Worm (Caenorhabditis elegans) whole organism, young adult: Measurements from ENCODE around the gene ndab-1.

ENCODE experiments used
- F33H1.4 ChIP-seq: fragments of 200-800 bp; sonication (Bioruptor generic); IDR thresholded peaks from 2 replicates; pipeline ENCODE4 v1.3.6; 2022; ENCODE audit warnings: missing genetic modification reagents, missing genetic modification characterization, missing compliant biosample characterization
- F37B4.10 ChIP-seq: fragments of 200-800 bp; sonication (Bioruptor generic); IDR thresholded peaks from 2 replicates; pipeline ENCODE4 v1.3.6; 2022; ENCODE audit warnings: missing genetic modification characterization, missing compliant biosample characterization
- F39B2.1 ChIP-seq: fragments of 200-800 bp; sonication (Bioruptor generic); IDR thresholded peaks from 2 replicates; pipeline ENCODE4 v1.3.6; 2022; ENCODE audit warnings: missing genetic modification reagents, missing genetic modification characterization, missing compliant biosample characterization
- Y53G8AR.9 ChIP-seq: fragments of 200-800 bp; sonication (Bioruptor generic); conservative IDR thresholded peaks from 2 replicates; pipeline ENCODE4 v1.3.6; 2022; ENCODE audit warnings: missing genetic modification reagents, missing genetic modification characterization, missing compliant biosample characterization
- Y95B8A.8 ChIP-seq: fragments of 200-800 bp; sonication (Bioruptor generic); IDR thresholded peaks from 2 replicates; pipeline ENCODE4 v1.3.6; 2022; ENCODE audit warnings: missing genetic modification reagents, missing genetic modification characterization, missing compliant biosample characterization
- athp-1 ChIP-seq: sonication (generic microtip); optimal IDR thresholded peaks from 2 replicates; lab custom pipeline; 2017; ENCODE audit warnings: mild to moderate bottlenecking, missing genetic modification characterization, missing compliant biosample characterization
- attf-5 ChIP-seq: fragments of 200-800 bp; sonication (Bioruptor generic); optimal IDR thresholded peaks from 2 replicates; lab custom pipeline; 2018; ENCODE audit warnings: mild to moderate bottlenecking, missing genetic modification characterization, missing compliant biosample characterization
- cebp-1 ChIP-seq, 2 experiments: fragments of 200-800 bp in 1 of 2; sonication (Bioruptor generic) in 1 of 2; sonication (generic microtip) in 1 of 2; IDR thresholded peaks in 1 of 2; optimal IDR thresholded peaks in 1 of 2; 2 replicates each; pipeline versions ENCODE4 v1.3.6 to Lab custom; 2017 to 2022; ENCODE audit warnings: missing compliant biosample characterization in 2 of 2, missing genetic modification characterization in 2 of 2, mild to moderate bottlenecking in 1 of 2, missing genetic modification reagents in 1 of 2, moderate library complexity in 1 of 2
- cebp-2 ChIP-seq: fragments of 200-800 bp; sonication (Bioruptor generic); IDR thresholded peaks from 2 replicates; pipeline ENCODE4 v1.3.6; 2022; ENCODE audit warnings: missing genetic modification characterization, missing compliant biosample characterization
- ceh-79 ChIP-seq: sonication (generic microtip); optimal IDR thresholded peaks from 2 replicates; lab custom pipeline; 2017; ENCODE audit warnings: mild to moderate bottlenecking, missing genetic modification characterization, missing compliant biosample characterization
- ceh-91 ChIP-seq: fragments of 200-800 bp; sonication (Bioruptor generic); IDR thresholded peaks from 2 replicates; pipeline ENCODE4 v1.3.6; 2022; ENCODE audit warnings: missing genetic modification reagents, missing genetic modification characterization, missing compliant biosample characterization
- chd-7 ChIP-seq: sonication (generic microtip); optimal IDR thresholded peaks from 2 replicates; lab custom pipeline; 2016; ENCODE audit warnings: mild to moderate bottlenecking, missing genetic modification characterization, moderate library complexity, missing compliant biosample characterization
- egl-18 ChIP-seq: fragments of 200-800 bp; sonication (Bioruptor generic); IDR thresholded peaks from 2 replicates; pipeline ENCODE4 v1.3.6; 2022; ENCODE audit warnings: missing genetic modification reagents, missing genetic modification characterization, missing compliant biosample characterization
- egl-44 ChIP-seq: fragments of 200-800 bp; sonication (Bioruptor generic); IDR thresholded peaks from 2 replicates; pipeline ENCODE4 v1.3.6; 2022; ENCODE audit warnings: missing genetic modification reagents, missing genetic modification characterization, missing compliant biosample characterization
- egrh-3 ChIP-seq: fragments of 200-800 bp; sonication (Bioruptor generic); IDR thresholded peaks from 2 replicates; pipeline ENCODE4 v1.3.6; 2022; ENCODE audit warnings: missing genetic modification reagents, missing genetic modification characterization, missing compliant biosample characterization
- him-1 ChIP-seq: sonication (generic microtip); optimal IDR thresholded peaks from 2 replicates; lab custom pipeline; 2016; ENCODE audit warnings: missing genotype, missing genetic modification reagents, missing genetic modification characterization, missing compliant biosample characterization
- hmg-1.2 ChIP-seq: fragments of 200-800 bp; sonication (Bioruptor generic); IDR thresholded peaks from 2 replicates; pipeline ENCODE4 v1.3.6; 2022; ENCODE audit warnings: missing genetic modification reagents, missing genetic modification characterization, missing compliant biosample characterization
- let-607 ChIP-seq, 2 experiments: fragments of 200-800 bp in 1 of 2; sonication (Bioruptor generic) in 1 of 2; sonication (generic microtip) in 1 of 2; optimal IDR thresholded peaks; 2 replicates each; lab custom pipeline; 2016 to 2018; ENCODE audit warnings: mild to moderate bottlenecking in 2 of 2, missing compliant biosample characterization in 2 of 2, missing genetic modification characterization in 2 of 2, moderate library complexity in 2 of 2, missing genotype in 1 of 2
- lin-40 ChIP-seq: sonication (generic microtip); optimal IDR thresholded peaks from 2 replicates; lab custom pipeline; 2016; ENCODE audit warnings: missing genetic modification characterization, mild to moderate bottlenecking, missing compliant biosample characterization, missing genotype, missing genetic modification reagents
- lin-54 ChIP-seq: fragments of 200-800 bp; sonication (Bioruptor generic); optimal IDR thresholded peaks from 2 replicates; lab custom pipeline; 2018; ENCODE audit warnings: mild to moderate bottlenecking, missing genetic modification characterization, missing compliant biosample characterization
- lir-1 ChIP-seq: fragments of 200-800 bp; sonication (Bioruptor generic); conservative IDR thresholded peaks from 2 replicates; pipeline ENCODE4 v1.3.6; 2022; ENCODE audit warnings: missing genetic modification reagents, missing genetic modification characterization, missing compliant biosample characterization
- madf-6 ChIP-seq: fragments of 200-800 bp; sonication (Bioruptor generic); IDR thresholded peaks from 2 replicates; pipeline ENCODE4 v1.3.6; 2022; ENCODE audit warnings: missing genetic modification reagents, missing genetic modification characterization, missing compliant biosample characterization
- mes-4 ChIP-seq: sonication (generic microtip); optimal IDR thresholded peaks from 2 replicates; lab custom pipeline; 2016; ENCODE audit warnings: missing genotype, missing genetic modification characterization, missing compliant biosample characterization
- nfya-2 ChIP-seq: fragments of 200-800 bp; sonication (Bioruptor generic); IDR thresholded peaks from 2 replicates; pipeline ENCODE4 v1.3.6; 2022; ENCODE audit warnings: missing genetic modification reagents, missing genetic modification characterization, missing compliant biosample characterization
- nfyb-1 ChIP-seq: fragments of 200-800 bp; sonication (Bioruptor generic); IDR thresholded peaks from 2 replicates; pipeline ENCODE4 v1.3.6; 2022; ENCODE audit warnings: missing genetic modification reagents, missing genetic modification characterization, missing compliant biosample characterization
- nhr-27 ChIP-seq: fragments of 200-800 bp; sonication (Bioruptor generic); optimal IDR thresholded peaks from 2 replicates; lab custom pipeline; 2018; ENCODE audit warnings: mild to moderate bottlenecking, missing genetic modification characterization, moderate library complexity, missing compliant biosample characterization
- rec-8 ChIP-seq, 2 experiments: sonication (generic microtip); optimal IDR thresholded peaks; 2 replicates each; lab custom pipeline; 2016; ENCODE audit warnings: mild to moderate bottlenecking in 2 of 2, missing genetic modification characterization in 2 of 2, missing genetic modification reagents in 2 of 2, missing genotype in 2 of 2, missing biosample characterization in 1 of 2, missing compliant biosample characterization in 1 of 2, moderate library complexity in 1 of 2
- snpc-3.4 ChIP-seq: sonication (generic microtip); optimal IDR thresholded peaks from 2 replicates; lab custom pipeline; 2017; ENCODE audit warnings: missing genetic modification characterization, mild to moderate bottlenecking, missing compliant biosample characterization, antibody characterized with exemption, moderate library complexity, missing genotype, missing genetic modification reagents
- tbx-9 ChIP-seq: sonication (generic microtip); optimal IDR thresholded peaks from 2 replicates; lab custom pipeline; 2016; ENCODE audit warnings: borderline replicate concordance, missing genetic modification characterization, inconsistent platforms, missing compliant biosample characterization
- zfh-2 ChIP-seq: fragments of 200-800 bp; sonication (Bioruptor generic); conservative IDR thresholded peaks from 2 replicates; pipeline ENCODE4 v1.3.6; 2022; ENCODE audit warnings: missing genetic modification reagents, missing genetic modification characterization, missing compliant biosample characterization
- zim-3 ChIP-seq: sonication (generic microtip); optimal IDR thresholded peaks from 2 replicates; lab custom pipeline; 2017; ENCODE audit warnings: mild to moderate bottlenecking, missing genetic modification characterization, moderate library complexity, missing compliant biosample characterization
- ztf-18 ChIP-seq: sonication (generic microtip); optimal IDR thresholded peaks from 2 replicates; lab custom pipeline; 2016; ENCODE audit warnings: missing genotype, mild to moderate bottlenecking, missing genetic modification characterization, missing compliant biosample characterization
- ztf-28 ChIP-seq: fragments of 200-800 bp; sonication (Bioruptor generic); IDR thresholded peaks from 2 replicates; pipeline ENCODE4 v1.3.6; 2022; ENCODE audit warnings: missing genetic modification reagents, missing genetic modification characterization, missing compliant biosample characterization
- ztf-6 ChIP-seq: fragments of 200-800 bp; sonication (Bioruptor generic); IDR thresholded peaks from 2 replicates; pipeline ENCODE4 v1.3.6; 2022; ENCODE audit warnings: missing genetic modification reagents, missing genetic modification characterization, missing compliant biosample characterization

Gene ndab-1

ce11 chrIII:11915666-11916065, at the start of gene ndab-1, which contains the start of gene npp-16:
ndab-1 (minus strand) TSS chrIII:11915712.
npp-16 (plus strand) TSS chrIII:11915928.
- peak; percentile 2 for TF ChIP-seq attf-5 (GFP tag; lab: Kevin White, UChicago)
- peak; percentile 48; the same call in 1 of the 2 replicates for TF ChIP-seq madf-6 (GFP tag; lab: Robert Waterston, UW)
- peak; percentile 6 for TF ChIP-seq snpc-3.4 (tag; lab: Kevin White, UChicago)
- peak in 1 of 2 experiments; percentile 17 for TF ChIP-seq let-607 (tag; optimal IDR thresholded peaks at IDR 0.05; lab: Kevin White, UChicago)
- no peak for TF ChIP-seq ztf-28
- TF ChIP-seq zim-3 (tag; lab: Kevin White, UChicago): no peak
- TF ChIP-seq chd-7 (tag; lab: Kevin White, UChicago): no peak
- TF ChIP-seq ceh-79: no peak
- TF ChIP-seq cebp-1 (GFP tag; IDR thresholded peaks at IDR 0.05; lab: Robert Waterston, UW): no peak
- TF ChIP-seq cebp-1 (tag; optimal IDR thresholded peaks at IDR 0.05; lab: Kevin White, UChicago): peak; percentile 34
- TF ChIP-seq tbx-9 (tag; lab: Kevin White, UChicago): no peak
- TF ChIP-seq Y53G8AR.9 (GFP tag; lab: Robert Waterston, UW): no peak
- no peak for TF ChIP-seq egl-44 (GFP tag; lab: Robert Waterston, UW)
- peak; percentile 45 for TF ChIP-seq lin-54 (GFP tag; lab: Kevin White, UChicago)
- peak; percentile 40; the same call in 1 of the 2 replicates for TF ChIP-seq F33H1.4 (GFP tag; lab: Robert Waterston, UW)
- TF ChIP-seq egl-18: no peak
- no peak for TF ChIP-seq ztf-6 (GFP tag; lab: Robert Waterston, UW)
- TF ChIP-seq ztf-18 (tag; lab: Kevin White, UChicago): no peak
- no peak for TF ChIP-seq mes-4 (tag; lab: Kevin White, UChicago)
- no peak for TF ChIP-seq nhr-27 (tag; lab: Kevin White, UChicago)
- no peak for TF ChIP-seq athp-1 (tag; lab: Kevin White, UChicago)
- 0 out of 2 replicates have a peak, but pooled peaks have one; percentile 3 for TF ChIP-seq hmg-1.2 (GFP tag; lab: Robert Waterston, UW)
- TF ChIP-seq, all 124 proteins: peak for 8

- no peak for TF ChIP-seq lir-1
Observed at ce11 chrIII:11960080-11960479, 44.6 kb upstream of the ndab-1 start, which contains the start of gene top-3. top-3 (minus strand) TSS chrIII:11960180.

- TF ChIP-seq egrh-3 (GFP tag; lab: Robert Waterston, UW) (no peak), nfya-2 (no peak)
Observed at ce11 chrIII:11954150-11954549, 38.6 kb upstream of the ndab-1 start.

ce11 chrIII:11951111-11951510, 35.6 kb upstream of the ndab-1 start:
- TF ChIP-seq egrh-3 (GFP tag; lab: Robert Waterston, UW) (peak; percentile 79; the same call in 1 of the 2 replicates), zfh-2 (GFP tag; lab: Robert Waterston, UW) (peak; percentile 84), rec-8 (tag; optimal IDR thresholded peaks at IDR 0.05; lab: Kevin White, UChicago) (no peak), ceh-91 (GFP tag; lab: Robert Waterston, UW) (no peak), F37B4.10 (0 out of 2 replicates have a peak, but pooled peaks have one; percentile 54), F39B2.1 (no peak), cebp-2 (GFP tag; lab: Robert Waterston, UW) (0 out of 2 replicates have a peak, but pooled peaks have one; percentile 60), nfyb-1 (0 out of 2 replicates have a peak, but pooled peaks have one; percentile 21), Y95B8A.8 (GFP tag; lab: Robert Waterston, UW) (no peak), lin-40 (tag; lab: Kevin White, UChicago) (no peak), him-1 (no peak)
